Fruit fly (Drosophila melanogaster): ENCODE data around the gene exex.

exex gene

dm6 chr3L:7978777-7979649 is 31.0 kb downstream of the exex start, which contains the start of gene nmo (continued):
- TF ChIP-seq ara (GFP tag; IDR thresholded peaks at IDR 0.05): no peak
- peak; percentile 22 for TF ChIP-seq CG7556 (GFP tag; optimal IDR thresholded peaks at IDR 0.05)
- TF ChIP-seq NC2β (GFP tag; optimal IDR thresholded peaks at IDR 0.05): no peak
- peak; percentile 10 for TF ChIP-seq Vsx1 (GFP tag; optimal IDR thresholded peaks at IDR 0.05)
- TF ChIP-seq CG15011 (GFP tag; optimal IDR thresholded peaks at IDR 0.05): no peak
- TF ChIP-seq Doc3 (GFP tag; IDR thresholded peaks at IDR 0.05; ENCODE audit: partially characterized antibody): no peak; the same call in 2 of the 3 replicates
- TF ChIP-seq sna (GFP tag; IDR thresholded peaks at IDR 0.05; ENCODE audit: partially characterized antibody): no peak
- TF ChIP-seq CG17385 (GFP tag; optimal IDR thresholded peaks at IDR 0.05): peak; percentile 23
- no peak for TF ChIP-seq en (GFP tag; optimal IDR thresholded peaks at IDR 0.05)
- peak; percentile 26 for TF ChIP-seq CHES-1-like (GFP tag; optimal IDR thresholded peaks at IDR 0.05)
- TF ChIP-seq her (GFP tag; optimal IDR thresholded peaks at IDR 0.05): no peak
- peak; percentile 31 for TF ChIP-seq fd64A (GFP tag; optimal IDR thresholded peaks at IDR 0.05)
- TF ChIP-seq Oaz (GFP tag; IDR thresholded peaks at IDR 0.05): no peak
- peak; percentile 47 for TF ChIP-seq corto (GFP tag; optimal IDR thresholded peaks at IDR 0.05)
- no peak for TF ChIP-seq CG15696 (tag; optimal IDR thresholded peaks at IDR 0.05)
- TF ChIP-seq lbe (GFP tag; optimal IDR thresholded peaks at IDR 0.05): no peak
- TF ChIP-seq crol (GFP tag; IDR thresholded peaks at IDR 0.05): no peak
- TF ChIP-seq CG4404 (GFP tag; IDR thresholded peaks at IDR 0.05): no peak
- no peak for TF ChIP-seq sima (GFP tag; optimal IDR thresholded peaks at IDR 0.05)
- TF ChIP-seq D19B (GFP tag; optimal IDR thresholded peaks at IDR 0.05): no peak
- no peak for TF ChIP-seq ranshi (GFP tag; IDR thresholded peaks at IDR 0.05)
- TF ChIP-seq Xrp1 (GFP tag; IDR thresholded peaks at IDR 0.05): no peak
- TF ChIP-seq oc (tag; optimal IDR thresholded peaks at IDR 0.05): no peak
- TF ChIP-seq dan (GFP tag; IDR thresholded peaks at IDR 0.05): no peak
- TF ChIP-seq pnt (GFP tag; optimal IDR thresholded peaks at IDR 0.05): no peak
- TF ChIP-seq Nf-YB (GFP tag; optimal IDR thresholded peaks at IDR 0.05): no peak
- no peak for TF ChIP-seq CG17912 (GFP tag; optimal IDR thresholded peaks at IDR 0.05)
- no peak for TF ChIP-seq Tbp (GFP tag; optimal IDR thresholded peaks at IDR 0.05)
- TF ChIP-seq sr (GFP tag; IDR thresholded peaks at IDR 0.05): no peak
- peak; percentile 6 for TF ChIP-seq TFAM (GFP tag; optimal IDR thresholded peaks at IDR 0.05)
- peak; percentile 9; the same call in 1 of the 2 replicates for TF ChIP-seq onecut (GFP tag; IDR thresholded peaks at IDR 0.05)
- peak; percentile 67 for TF ChIP-seq Sin3A (optimal IDR thresholded peaks at IDR 0.05)
- TF ChIP-seq cato (GFP tag; optimal IDR thresholded peaks at IDR 0.05; ENCODE audit: borderline replicate concordance): no peak
- peak in 1 of 2 experiments; percentile 75 for TF ChIP-seq Eip74EF (GFP tag; optimal IDR thresholded peaks at IDR 0.05)
- TF ChIP-seq sc (optimal IDR thresholded peaks at IDR 0.05): no peak
- TF ChIP-seq sc (GFP tag; optimal IDR thresholded peaks at IDR 0.05): no peak
- TF ChIP-seq bowl (GFP tag; IDR thresholded peaks at IDR 0.05): no peak
- TF ChIP-seq E2f2 (GFP tag; IDR thresholded peaks at IDR 0.05): no peak
- no peak for TF ChIP-seq CG8765 (GFP tag; IDR thresholded peaks at IDR 0.05)
- TF ChIP-seq twi (tag; optimal IDR thresholded peaks at IDR 0.05): no peak
- TF ChIP-seq CG33213 (GFP tag; optimal IDR thresholded peaks at IDR 0.05): peak; percentile 70
- peak; percentile 14 for TF ChIP-seq CG15269 (tag; optimal IDR thresholded peaks at IDR 0.05)
- no peak for TF ChIP-seq E2f1 (GFP tag; IDR thresholded peaks at IDR 0.05)
- TF ChIP-seq CG31224 (GFP tag; IDR thresholded peaks at IDR 0.05): no peak
- no peak for TF ChIP-seq CG10654 (GFP tag; optimal IDR thresholded peaks at IDR 0.05)
- peak; percentile 63 for TF ChIP-seq D (optimal IDR thresholded peaks at IDR 0.05)
- no peak for TF ChIP-seq D (GFP tag; optimal IDR thresholded peaks at IDR 0.05)
- no peak for TF ChIP-seq CG4424 (GFP tag; optimal IDR thresholded peaks at IDR 0.05)
- no peak for TF ChIP-seq CG14667 (GFP tag; IDR thresholded peaks at IDR 0.05)
- no peak for TF ChIP-seq CG7987 (GFP tag; optimal IDR thresholded peaks at IDR 0.05)
- peak; percentile 34 for TF ChIP-seq Kr (GFP tag; optimal IDR thresholded peaks at IDR 0.05)

Measured in whole organism, embryonic.